Worm (Caenorhabditis elegans) whole organism, mixed stage, embryonic: ENCODE results near the gene nhr-142.

Source experiments
- blmp-1 ChIP-seq: fragments of 150-350 bp; optimal IDR thresholded peaks from 2 replicates; lab custom pipeline; 2014; ENCODE audit warnings: missing biosample characterization, missing genetic modification characterization
- ceh-39 ChIP-seq: fragments of 150-350 bp; optimal IDR thresholded peaks from 2 replicates; lab custom pipeline; 2014; ENCODE audit warnings: missing biosample characterization, missing genetic modification characterization
- ceh-43 ChIP-seq: fragments of 200-800 bp; sonication (Bioruptor generic); optimal IDR thresholded peaks from 2 replicates; lab custom pipeline; 2018; ENCODE audit warnings: mild to moderate bottlenecking, missing genetic modification characterization, moderate library complexity, missing compliant biosample characterization
- ceh-83 ChIP-seq: fragments of 200-800 bp; sonication (Bioruptor generic); optimal IDR thresholded peaks from 2 replicates; lab custom pipeline; 2018; ENCODE audit warnings: mild to moderate bottlenecking, missing genetic modification characterization, missing compliant biosample characterization
- ces-1 ChIP-seq: fragments of 150-350 bp; optimal IDR thresholded peaks from 2 replicates; lab custom pipeline; 2014; ENCODE audit warnings: missing biosample characterization, missing genetic modification reagents, missing genetic modification characterization
- drap-1 ChIP-seq: fragments of 200-800 bp; sonication (Bioruptor generic); optimal IDR thresholded peaks from 3 replicates; lab custom pipeline; 2018; ENCODE audit warnings: mild to moderate bottlenecking, missing genetic modification characterization, missing compliant biosample characterization
- elt-1 ChIP-seq: sonication (generic microtip); optimal IDR thresholded peaks from 2 replicates; lab custom pipeline; 2017; ENCODE audit warnings: missing genetic modification characterization, mild to moderate bottlenecking, missing compliant biosample characterization, antibody characterized with exemption, moderate library complexity, borderline replicate concordance; ENCODE audit not compliant: insufficient read depth
- elt-3 ChIP-seq: fragments of 150-350 bp; optimal IDR thresholded peaks from 2 replicates; lab custom pipeline; 2014; ENCODE audit warnings: missing biosample characterization, missing genetic modification characterization
- flh-1 ChIP-seq: fragments of 200-800 bp; sonication (Bioruptor generic); optimal IDR thresholded peaks from 2 replicates; lab custom pipeline; 2018; ENCODE audit warnings: mild to moderate bottlenecking, missing genetic modification characterization, moderate library complexity, missing compliant biosample characterization
- ham-2 ChIP-seq: fragments of 200-800 bp; sonication (Bioruptor generic); optimal IDR thresholded peaks from 2 replicates; lab custom pipeline; 2018; ENCODE audit warnings: mild to moderate bottlenecking, missing genetic modification characterization, missing compliant biosample characterization
- hlh-1 ChIP-seq: fragments of 150-350 bp; optimal IDR thresholded peaks from 2 replicates; lab custom pipeline; 2014; ENCODE audit warnings: missing biosample characterization, missing genetic modification reagents, missing genetic modification characterization
- lin-13 ChIP-seq: fragments of 150-350 bp; optimal IDR thresholded peaks from 2 replicates; lab custom pipeline; 2014; ENCODE audit warnings: missing biosample characterization, missing genetic modification characterization
- lsy-2 ChIP-seq: fragments of 150-350 bp; optimal IDR thresholded peaks from 2 replicates; lab custom pipeline; 2014; ENCODE audit warnings: missing biosample characterization, missing genetic modification characterization
- mab-5 ChIP-seq: fragments of 150-350 bp; optimal IDR thresholded peaks from 2 replicates; lab custom pipeline; 2014; ENCODE audit warnings: missing biosample characterization, missing genetic modification characterization
- mep-1 ChIP-seq: fragments of 150-350 bp; optimal IDR thresholded peaks from 2 replicates; lab custom pipeline; 2017; ENCODE audit warnings: missing biosample characterization, missing genetic modification reagents, missing genetic modification characterization, inconsistent platforms
- mls-2 ChIP-seq: sonication (generic microtip); optimal IDR thresholded peaks from 2 replicates; lab custom pipeline; 2016; ENCODE audit warnings: mild to moderate bottlenecking, missing genetic modification characterization, moderate library complexity, missing compliant biosample characterization
- nhr-12 ChIP-seq: fragments of 150-350 bp; optimal IDR thresholded peaks from 2 replicates; lab custom pipeline; 2014; ENCODE audit warnings: missing biosample characterization, missing genetic modification characterization
- nhr-2 ChIP-seq: fragments of 150-350 bp; optimal IDR thresholded peaks from 2 replicates; lab custom pipeline; 2014; ENCODE audit warnings: missing biosample characterization, missing genetic modification characterization
- nhr-237 ChIP-seq: fragments of 150-350 bp; optimal IDR thresholded peaks from 2 replicates; lab custom pipeline; 2014; ENCODE audit warnings: missing biosample characterization, missing genetic modification characterization
- nhr-28 ChIP-seq: fragments of 150-350 bp; optimal IDR thresholded peaks from 2 replicates; lab custom pipeline; 2014; ENCODE audit warnings: missing biosample characterization, missing genetic modification characterization
- nhr-76 ChIP-seq: sonication (generic microtip); optimal IDR thresholded peaks from 2 replicates; lab custom pipeline; 2017; ENCODE audit warnings: missing biosample characterization, missing genetic modification characterization
- sem-2 ChIP-seq: fragments of 200-800 bp; sonication (Bioruptor generic); optimal IDR thresholded peaks from 2 replicates; lab custom pipeline; 2018; ENCODE audit warnings: mild to moderate bottlenecking, missing genetic modification characterization, missing compliant biosample characterization
- sptf-1 ChIP-seq: sonication (generic microtip); optimal IDR thresholded peaks from 2 replicates; lab custom pipeline; 2017; ENCODE audit warnings: mild to moderate bottlenecking, missing genetic modification characterization, moderate library complexity, missing compliant biosample characterization
- unc-120 ChIP-seq: sonication (generic microtip); optimal IDR thresholded peaks from 2 replicates; lab custom pipeline; 2017; ENCODE audit warnings: missing genetic modification characterization, missing compliant biosample characterization; ENCODE audit not compliant: poor library complexity, severe bottlenecking
- unc-39 ChIP-seq: fragments of 150-350 bp; optimal IDR thresholded peaks from 2 replicates; lab custom pipeline; 2014; ENCODE audit warnings: missing biosample characterization, missing genetic modification characterization
- unc-62 ChIP-seq: fragments of 150-350 bp; optimal IDR thresholded peaks from 2 replicates; lab custom pipeline; 2014; ENCODE audit warnings: missing biosample characterization, missing genetic modification reagents, missing genetic modification characterization
- zip-8 ChIP-seq: fragments of 150-350 bp; optimal IDR thresholded peaks from 2 replicates; lab custom pipeline; 2014; ENCODE audit warnings: missing biosample characterization, missing genetic modification characterization
- ztf-11 ChIP-seq: fragments of 150-350 bp; optimal IDR thresholded peaks from 2 replicates; lab custom pipeline; 2014; ENCODE audit warnings: missing biosample characterization, missing genetic modification characterization

Gene nhr-142

DNA sequence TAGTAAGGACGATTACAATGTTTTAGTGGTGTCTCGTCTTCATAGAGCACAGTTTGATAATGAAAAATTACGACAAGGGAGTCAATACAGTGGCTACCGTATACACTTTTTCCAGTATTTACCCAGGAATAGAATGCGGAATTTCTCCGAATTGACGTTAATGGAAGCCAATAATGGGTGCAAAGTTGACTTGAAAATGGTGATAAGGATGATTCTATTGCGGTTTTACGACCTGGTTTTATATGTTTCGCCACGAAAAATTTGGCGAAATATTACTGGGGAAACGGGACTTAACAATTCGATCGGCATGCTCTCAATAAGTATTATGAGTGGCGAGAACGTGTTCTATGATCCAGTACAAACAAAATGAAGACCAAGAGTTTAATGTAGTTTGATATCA is 29.6 kb upstream of the nhr-142 start:
- TF ChIP-seq mls-2 (tag; lab: Kevin White, UChicago) (no peak), hlh-1 (no peak), unc-62 (GFP tag; lab: Kevin White, UChicago) (no peak), unc-120 (no peak)

DNA sequence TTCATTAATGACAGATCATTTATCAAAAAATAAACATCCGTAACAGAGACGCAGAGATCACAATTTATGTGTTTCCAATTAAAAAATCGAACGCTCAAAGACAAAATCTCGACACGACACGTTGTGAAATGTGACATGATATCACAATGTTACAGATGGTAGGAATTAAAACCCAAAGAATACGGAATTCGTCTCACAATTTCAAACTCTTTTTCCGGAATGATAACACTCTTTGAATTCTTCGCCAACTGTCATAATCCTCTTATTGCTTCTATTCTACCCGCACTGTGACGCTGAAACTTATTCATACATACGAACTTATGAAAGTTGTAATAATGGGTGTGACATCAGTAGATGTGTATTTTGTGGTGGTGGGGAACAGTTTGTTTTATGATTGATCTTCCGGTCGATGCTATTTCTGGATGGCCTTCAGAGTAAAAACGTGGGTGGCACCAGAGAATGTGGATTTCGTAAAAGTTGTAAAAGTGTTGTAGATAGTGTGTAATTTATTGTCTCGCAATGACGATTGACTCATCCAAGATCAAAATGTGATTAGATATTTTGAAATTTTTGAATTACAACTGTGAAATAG is 26.2 kb upstream of the nhr-142 start:
- TF ChIP-seq ceh-39, result no peak
- TF ChIP-seq hlh-1, result no peak
- TF ChIP-seq drap-1 (GFP tag; lab: Kevin White, UChicago), result no peak
- TF ChIP-seq mab-5 (tag; lab: Kevin White, UChicago), result no peak
- TF ChIP-seq sem-2, result no peak
- no peak for TF ChIP-seq elt-3 (tag; lab: Kevin White, UChicago)
- TF ChIP-seq lsy-2 (tag; lab: Kevin White, UChicago), result no peak

ce11 chrV:5813060-5813659 is 22.8 kb upstream of the nhr-142 start, which contains the start of gene ZC250.4:
Gene ZC250.4 (minus strand): TSS chrV:5813137.
- TF ChIP-seq lin-13 (tag; lab: Kevin White, UChicago) (no peak), drap-1 (GFP tag; lab: Kevin White, UChicago) (no peak), ces-1 (GFP tag; lab: Kevin White, UChicago) (no peak), unc-39 (tag; lab: Kevin White, UChicago) (no peak), nhr-237 (tag; lab: Kevin White, UChicago) (no peak), ceh-39 (no peak), ztf-11 (tag; lab: Kevin White, UChicago) (no peak), flh-1 (GFP tag; lab: Kevin White, UChicago) (no peak), zip-8 (tag; lab: Kevin White, UChicago) (no peak), nhr-28 (no peak), ceh-43 (GFP tag; lab: Kevin White, UChicago) (no peak), mls-2 (tag; lab: Kevin White, UChicago) (no peak), mab-5 (tag; lab: Kevin White, UChicago) (no peak), sem-2 (no peak), sptf-1 (tag; lab: Kevin White, UChicago) (no peak), lsy-2 (tag; lab: Kevin White, UChicago) (no peak), ceh-83 (no peak), nhr-2 (tag; lab: Kevin White, UChicago) (no peak), unc-120 (no peak)

DNA sequence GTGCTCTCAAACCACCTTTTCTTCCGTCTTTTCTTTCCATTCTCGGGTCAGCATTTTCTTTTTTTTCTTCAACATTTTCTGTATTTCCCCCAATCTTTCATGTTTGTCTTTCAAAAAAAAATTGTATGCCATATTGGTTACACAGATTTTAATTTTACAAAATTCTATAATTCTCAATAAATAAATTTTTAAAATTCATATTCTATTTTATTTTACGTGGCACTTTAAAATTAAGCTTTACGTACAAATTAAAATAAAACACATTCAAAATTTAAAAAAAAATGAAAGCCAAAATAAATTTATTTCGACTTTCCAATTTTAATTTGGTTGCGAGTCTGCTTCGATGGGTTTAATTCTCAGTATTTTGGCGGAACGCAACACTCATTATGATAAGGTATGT is 15.1 kb upstream of the nhr-142 start, which contains the start of gene ZC250.5:
Gene ZC250.5, plus strand, starts transcription at position 301 of the 400 bp plus-strand sequence.
- TF ChIP-seq drap-1 (GFP tag; lab: Kevin White, UChicago) (no peak), hlh-1 (no peak), unc-120 (no peak), nhr-12 (no peak), ceh-83 (no peak)

DNA sequence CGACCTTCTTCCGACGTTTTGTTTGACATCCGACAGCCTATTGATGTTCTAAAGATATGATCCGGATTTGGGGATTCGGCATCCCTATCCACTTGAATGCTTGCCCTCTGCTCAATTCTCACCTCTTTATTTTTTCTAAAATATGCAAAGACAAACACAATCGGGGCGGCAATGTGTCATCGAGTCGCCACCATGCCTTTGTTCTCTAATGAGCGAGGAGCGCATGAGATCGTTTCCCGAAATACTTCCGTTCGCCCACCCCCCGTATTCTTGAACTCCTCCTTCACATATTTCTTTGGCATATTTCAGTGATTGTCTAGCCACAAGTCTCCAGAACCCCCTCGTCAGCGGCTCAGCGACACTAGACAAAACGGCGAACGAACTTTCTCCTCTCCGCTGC is 9.0 kb upstream of the nhr-142 start, which contains the start of gene cyn-17:
Gene cyn-17, plus strand, starts transcription at position 301 of the 400 bp plus-strand sequence.
- no peak for TF ChIP-seq ham-2 (GFP tag; lab: Kevin White, UChicago)
- no peak for TF ChIP-seq ces-1 (GFP tag; lab: Kevin White, UChicago)
- no peak for TF ChIP-seq mep-1 (tag; lab: Kevin White, UChicago)
- TF ChIP-seq ceh-83, result no peak
- no peak for TF ChIP-seq lin-13 (tag; lab: Kevin White, UChicago)
- TF ChIP-seq flh-1 (GFP tag; lab: Kevin White, UChicago), result no peak
- no peak for TF ChIP-seq mab-5 (tag; lab: Kevin White, UChicago)
- no peak for TF ChIP-seq elt-3 (tag; lab: Kevin White, UChicago)
- no peak for TF ChIP-seq nhr-76 (tag; lab: Kevin White, UChicago)
- TF ChIP-seq sem-2, result no peak
- TF ChIP-seq lsy-2 (tag; lab: Kevin White, UChicago), result no peak
- TF ChIP-seq unc-62 (GFP tag; lab: Kevin White, UChicago), result no peak
- no peak for TF ChIP-seq blmp-1 (tag; lab: Kevin White, UChicago)

DNA sequence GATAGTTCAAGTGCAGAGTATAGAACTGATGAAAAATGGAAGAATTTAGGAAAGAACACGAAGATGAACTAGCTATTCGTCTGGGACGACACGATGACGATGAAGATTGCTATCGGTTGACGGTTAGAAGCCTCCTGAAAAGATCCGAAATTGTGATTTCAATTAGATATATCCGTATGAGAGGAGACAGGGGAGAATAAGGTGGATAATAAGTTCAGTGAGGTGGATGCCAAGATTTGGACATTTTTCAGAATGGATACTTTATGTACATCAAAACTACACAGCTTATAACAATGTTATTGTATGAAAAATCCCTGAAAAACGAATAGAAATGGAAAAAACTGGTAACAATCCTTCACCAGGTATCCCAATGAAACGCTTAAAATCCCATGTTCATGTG is 7.8 kb upstream of the nhr-142 start, which contains the start of gene nstp-3:
Gene nstp-3, minus strand, starts transcription at position 101 of the 400 bp plus-strand sequence.
- no peak for TF ChIP-seq mep-1 (tag; lab: Kevin White, UChicago)
- TF ChIP-seq mab-5 (tag; lab: Kevin White, UChicago), result no peak
- TF ChIP-seq elt-1, result peak; percentile 9
- TF ChIP-seq ztf-11 (tag; lab: Kevin White, UChicago), result no peak
- no peak for TF ChIP-seq elt-3 (tag; lab: Kevin White, UChicago)
- no peak for TF ChIP-seq blmp-1 (tag; lab: Kevin White, UChicago)
- TF ChIP-seq ham-2 (GFP tag; lab: Kevin White, UChicago), result no peak
